Worm (Caenorhabditis elegans): ENCODE results near the gene galt-1.

DNA sequence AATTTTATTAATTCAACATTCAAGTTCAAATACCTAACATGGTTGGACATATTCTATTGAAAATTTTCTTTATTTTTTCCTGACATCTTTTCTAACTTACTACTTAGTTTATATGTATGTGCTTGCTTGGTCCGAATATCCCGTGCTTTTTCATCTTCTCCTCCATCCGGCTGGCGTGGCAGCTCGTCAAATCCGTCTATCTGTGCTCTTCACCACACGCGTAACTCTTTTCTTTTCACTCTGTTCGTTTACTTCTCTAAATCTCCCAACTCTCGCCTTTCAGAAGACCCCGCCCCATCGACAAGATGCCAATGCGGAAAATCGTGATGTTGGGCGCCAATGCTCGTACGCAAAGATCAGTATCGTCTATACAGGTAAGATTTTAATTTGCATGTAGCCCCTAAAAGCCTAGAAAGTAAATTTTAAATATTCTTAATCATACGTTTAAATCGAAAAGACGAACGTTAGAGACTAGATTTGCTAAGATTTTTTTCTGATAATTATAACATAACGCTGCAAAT lies 34.0 kb downstream of the galt-1 start:
- no peak for TF ChIP-seq snpc-4 (tag; optimal IDR thresholded peaks at IDR 0.05)
- TF ChIP-seq fkh-10 (GFP tag; optimal IDR thresholded peaks at IDR 0.05): no peak
- no peak for TF ChIP-seq elt-2 (tag; optimal IDR thresholded peaks at IDR 0.05)
- TF ChIP-seq elt-3 (tag; optimal IDR thresholded peaks at IDR 0.05): no peak
- peak; percentile 36 for TF ChIP-seq lin-39 (tag; optimal IDR thresholded peaks at IDR 0.05)
- no peak for TF ChIP-seq lin-15B (tag; optimal IDR thresholded peaks at IDR 0.05)
- no peak for TF ChIP-seq nhr-43 (tag; optimal IDR thresholded peaks at IDR 0.05; ENCODE audit: poor library complexity, severe bottlenecking)
- TF ChIP-seq nhr-237 (tag; optimal IDR thresholded peaks at IDR 0.05): no peak
- TF ChIP-seq ama-1 (optimal IDR thresholded peaks at IDR 0.05): no peak
